Fruit fly (Drosophila melanogaster) whole organism, adult: Measurements from ENCODE around the gene Wdr92.

ENCODE experiments used
- CG1620 ChIP-seq: fragments of 200-800 bp; sonication (Bioruptor generic); optimal IDR thresholded peaks from 2 replicates; lab custom pipeline; 2016; ENCODE audit warnings: missing biosample characterization, missing genetic modification characterization
- CG33017 ChIP-seq: fragments of 200-800 bp; sonication (Bioruptor generic); optimal IDR thresholded peaks from 2 replicates; lab custom pipeline; 2018; ENCODE audit warnings: missing biosample characterization, mild to moderate bottlenecking, missing genetic modification characterization, moderate library complexity
- CG7045 ChIP-seq: fragments of 200-800 bp; sonication (Bioruptor generic); optimal IDR thresholded peaks from 2 replicates; lab custom pipeline; 2017; ENCODE audit warnings: missing biosample characterization, mild to moderate bottlenecking, missing genetic modification characterization
- Crg-1 ChIP-seq: fragments of 200-800 bp; sonication (Bioruptor generic); optimal IDR thresholded peaks from 2 replicates; lab custom pipeline; 2016; ENCODE audit warnings: missing biosample characterization, missing genetic modification characterization
- Hr96 ChIP-seq: fragments of 200-800 bp; sonication (Bioruptor generic); optimal IDR thresholded peaks from 2 replicates; lab custom pipeline; 2016; ENCODE audit warnings: missing biosample characterization, missing genetic modification characterization
- bab1 ChIP-seq: fragments of 200-800 bp; sonication (Bioruptor generic); optimal IDR thresholded peaks from 3 replicates; lab custom pipeline; 2019; ENCODE audit warnings: missing biosample characterization, mild to moderate bottlenecking, missing genetic modification characterization, moderate library complexity
- cic ChIP-seq: fragments of 200-800 bp; sonication (Bioruptor generic); optimal IDR thresholded peaks from 2 replicates; lab custom pipeline; 2017; ENCODE audit warnings: missing biosample characterization, mild to moderate bottlenecking, missing genetic modification characterization, moderate library complexity
- kay ChIP-seq: fragments of 200-800 bp; sonication (Bioruptor generic); peaks from one replicate; lab custom pipeline; 2016; ENCODE audit warnings: missing biosample characterization, missing genetic modification characterization, borderline replicate concordance
- toe ChIP-seq: fragments of 200-800 bp; sonication (Bioruptor generic); optimal IDR thresholded peaks from 2 replicates; lab custom pipeline; 2016; ENCODE audit warnings: missing biosample characterization, missing genetic modification characterization

DNA sequence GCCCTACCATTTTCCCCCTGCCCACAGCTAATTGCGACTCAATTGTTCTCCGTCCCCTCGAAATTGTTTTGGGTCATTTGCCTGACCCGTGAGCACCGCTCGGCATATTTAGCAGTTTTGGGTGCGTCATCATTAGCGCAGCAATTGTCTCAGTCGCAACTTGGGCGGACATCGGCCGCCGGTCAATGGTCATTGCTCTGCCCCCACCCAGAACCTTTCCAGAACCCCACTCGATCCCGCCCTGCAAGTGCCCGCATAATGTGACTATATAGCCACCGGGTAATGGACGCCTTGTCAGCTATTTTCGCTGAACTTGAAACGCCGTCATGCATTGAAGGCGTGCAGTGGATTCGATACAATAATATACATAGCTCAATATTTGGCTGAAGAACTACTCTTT is 25.1 kb downstream of the Wdr92 start:
- TF ChIP-seq toe (GFP tag; lab: Kevin White, UChicago), result no peak
- no peak for TF ChIP-seq Crg-1 (GFP tag; lab: Kevin White, UChicago)
- TF ChIP-seq CG33017 (tag; lab: Kevin White, UChicago), result peak; percentile 8
- TF ChIP-seq kay (GFP tag; lab: Kevin White, UChicago), result no peak
- TF ChIP-seq CG1620 (GFP tag; lab: Kevin White, UChicago), result no peak
- no peak for TF ChIP-seq bab1
- no peak for TF ChIP-seq cic (GFP tag; lab: Kevin White, UChicago)
- TF ChIP-seq CG7045 (GFP tag; lab: Kevin White, UChicago), result no peak
- no peak for TF ChIP-seq Hr96 (GFP tag; lab: Kevin White, UChicago)
